Worm (Caenorhabditis elegans) whole organism, young adult: ENCODE measurements around the gene H12D21.10.

Experiments used
- B0019.2 ChIP-seq: fragments of 200-800 bp; sonication (Bioruptor generic); conservative IDR thresholded peaks from 2 replicates; pipeline ENCODE4 v1.3.6; 2022; ENCODE audit warnings: missing genetic modification reagents, missing genetic modification characterization, missing compliant biosample characterization
- C06A6.2 ChIP-seq: fragments of 200-800 bp; sonication (Bioruptor generic); conservative IDR thresholded peaks from 2 replicates; pipeline ENCODE4 v1.3.6; 2022; ENCODE audit warnings: missing genetic modification characterization, missing compliant biosample characterization
- C17E4.6 ChIP-seq: fragments of 200-800 bp; sonication (Bioruptor generic); IDR thresholded peaks from 2 replicates; pipeline ENCODE4 v1.3.6; 2022; ENCODE audit warnings: missing genetic modification reagents, missing genetic modification characterization, missing compliant biosample characterization
- F33H1.4 ChIP-seq: fragments of 200-800 bp; sonication (Bioruptor generic); IDR thresholded peaks from 2 replicates; pipeline ENCODE4 v1.3.6; 2022; ENCODE audit warnings: missing genetic modification reagents, missing genetic modification characterization, missing compliant biosample characterization
- F37B4.10 ChIP-seq: fragments of 200-800 bp; sonication (Bioruptor generic); IDR thresholded peaks from 2 replicates; pipeline ENCODE4 v1.3.6; 2022; ENCODE audit warnings: missing genetic modification characterization, missing compliant biosample characterization
- K12H6.12 ChIP-seq: fragments of 200-800 bp; sonication (Bioruptor generic); optimal IDR thresholded peaks from 2 replicates; lab custom pipeline; 2018; ENCODE audit warnings: mild to moderate bottlenecking, missing genetic modification characterization, missing compliant biosample characterization
- T07F8.4 ChIP-seq: sonication (generic microtip); optimal IDR thresholded peaks from 2 replicates; lab custom pipeline; 2016; ENCODE audit warnings: mild to moderate bottlenecking, missing genetic modification characterization, moderate library complexity, missing compliant biosample characterization
- Y53G8AR.9 ChIP-seq: fragments of 200-800 bp; sonication (Bioruptor generic); conservative IDR thresholded peaks from 2 replicates; pipeline ENCODE4 v1.3.6; 2022; ENCODE audit warnings: missing genetic modification reagents, missing genetic modification characterization, missing compliant biosample characterization
- Y95B8A.8 ChIP-seq: fragments of 200-800 bp; sonication (Bioruptor generic); IDR thresholded peaks from 2 replicates; pipeline ENCODE4 v1.3.6; 2022; ENCODE audit warnings: missing genetic modification reagents, missing genetic modification characterization, missing compliant biosample characterization
- akir-1 ChIP-seq: fragments of 200-800 bp; sonication (Bioruptor generic); optimal IDR thresholded peaks from 2 replicates; lab custom pipeline; 2018; ENCODE audit warnings: mild to moderate bottlenecking, missing genetic modification characterization, moderate library complexity, missing compliant biosample characterization
- atf-7 ChIP-seq: sonication (generic microtip); optimal IDR thresholded peaks from 2 replicates; lab custom pipeline; 2017; ENCODE audit warnings: mild to moderate bottlenecking, missing genetic modification characterization, missing compliant biosample characterization
- attf-3 ChIP-seq: fragments of 200-800 bp; sonication (Bioruptor generic); conservative IDR thresholded peaks from 2 replicates; pipeline ENCODE4 v1.3.6; 2022; ENCODE audit warnings: missing genetic modification reagents, missing genetic modification characterization, missing compliant biosample characterization
- attf-5 ChIP-seq: fragments of 200-800 bp; sonication (Bioruptor generic); optimal IDR thresholded peaks from 2 replicates; lab custom pipeline; 2018; ENCODE audit warnings: mild to moderate bottlenecking, missing genetic modification characterization, missing compliant biosample characterization
- attf-6 ChIP-seq: fragments of 200-800 bp; sonication (Bioruptor generic); IDR thresholded peaks from 2 replicates; pipeline ENCODE4 v1.3.6; 2022; ENCODE audit warnings: missing genetic modification reagents, missing genetic modification characterization, missing compliant biosample characterization
- ccch-3 ChIP-seq: fragments of 200-800 bp; sonication (Bioruptor generic); optimal IDR thresholded peaks from 2 replicates; lab custom pipeline; 2018; ENCODE audit warnings: mild to moderate bottlenecking, missing genetic modification characterization, missing compliant biosample characterization
- ceh-27 ChIP-seq: fragments of 200-800 bp; sonication (Bioruptor generic); optimal IDR thresholded peaks from 2 replicates; lab custom pipeline; 2018; ENCODE audit warnings: mild to moderate bottlenecking, missing genetic modification characterization, moderate library complexity, missing compliant biosample characterization
- ceh-79 ChIP-seq: sonication (generic microtip); optimal IDR thresholded peaks from 2 replicates; lab custom pipeline; 2017; ENCODE audit warnings: mild to moderate bottlenecking, missing genetic modification characterization, missing compliant biosample characterization
- dpl-1 ChIP-seq: fragments of 150-350 bp; optimal IDR thresholded peaks from 2 replicates; lab custom pipeline; 2014; ENCODE audit warnings: missing biosample characterization, missing genetic modification reagents, missing genetic modification characterization
- egrh-3 ChIP-seq: fragments of 200-800 bp; sonication (Bioruptor generic); IDR thresholded peaks from 2 replicates; pipeline ENCODE4 v1.3.6; 2022; ENCODE audit warnings: missing genetic modification reagents, missing genetic modification characterization, missing compliant biosample characterization
- ekl-4 ChIP-seq: fragments of 200-800 bp; sonication (Bioruptor generic); IDR thresholded peaks from 2 replicates; pipeline ENCODE4 v1.3.6; 2022; ENCODE audit warnings: missing genetic modification reagents, missing genetic modification characterization, missing compliant biosample characterization
- gei-17 ChIP-seq: fragments of 200-800 bp; sonication (Bioruptor generic); optimal IDR thresholded peaks from 2 replicates; lab custom pipeline; 2018; ENCODE audit warnings: mild to moderate bottlenecking, missing genetic modification characterization, missing compliant biosample characterization
- hlh-12 ChIP-seq: sonication (generic microtip); optimal IDR thresholded peaks from 2 replicates; lab custom pipeline; 2016; ENCODE audit warnings: missing genetic modification characterization, missing compliant biosample characterization
- hmg-20 ChIP-seq: fragments of 200-800 bp; sonication (Bioruptor generic); IDR thresholded peaks from 2 replicates; pipeline ENCODE4 v1.3.6; 2022; ENCODE audit warnings: missing genetic modification reagents, missing genetic modification characterization, missing compliant biosample characterization
- hsf-1 ChIP-seq: fragments of 200-800 bp; sonication (Bioruptor generic); IDR thresholded peaks from 2 replicates; pipeline ENCODE4 v1.3.6; 2022; ENCODE audit warnings: missing genetic modification reagents, missing genetic modification characterization, missing compliant biosample characterization
- let-526 ChIP-seq: fragments of 200-800 bp; sonication (Bioruptor generic); IDR thresholded peaks from 2 replicates; pipeline ENCODE4 v1.3.6; 2022; ENCODE audit warnings: missing genetic modification reagents, missing genetic modification characterization, missing compliant biosample characterization
- let-607 ChIP-seq, 2 experiments: fragments of 200-800 bp in 1 of 2; sonication (Bioruptor generic) in 1 of 2; sonication (generic microtip) in 1 of 2; optimal IDR thresholded peaks; 2 replicates each; lab custom pipeline; 2016 to 2018; ENCODE audit warnings: mild to moderate bottlenecking in 2 of 2, missing compliant biosample characterization in 2 of 2, missing genetic modification characterization in 2 of 2, moderate library complexity in 2 of 2, missing genotype in 1 of 2
- lsl-1 ChIP-seq: fragments of 200-800 bp; sonication (Bioruptor generic); optimal IDR thresholded peaks from 2 replicates; lab custom pipeline; 2018; ENCODE audit warnings: mild to moderate bottlenecking, missing genetic modification characterization, moderate library complexity, missing compliant biosample characterization
- madf-10 ChIP-seq: sonication (generic microtip); optimal IDR thresholded peaks from 2 replicates; lab custom pipeline; 2016; ENCODE audit warnings: mild to moderate bottlenecking, missing genetic modification characterization, missing compliant biosample characterization
- madf-3 ChIP-seq: fragments of 200-800 bp; sonication (Bioruptor generic); IDR thresholded peaks from 2 replicates; pipeline ENCODE4 v1.3.6; 2022; ENCODE audit warnings: missing genetic modification reagents, missing genetic modification characterization, missing compliant biosample characterization
- madf-6 ChIP-seq: fragments of 200-800 bp; sonication (Bioruptor generic); IDR thresholded peaks from 2 replicates; pipeline ENCODE4 v1.3.6; 2022; ENCODE audit warnings: missing genetic modification reagents, missing genetic modification characterization, missing compliant biosample characterization
- mel-28 ChIP-seq: sonication (generic microtip); optimal IDR thresholded peaks from 2 replicates; lab custom pipeline; 2016; ENCODE audit warnings: borderline replicate concordance, mild to moderate bottlenecking, missing genetic modification characterization, missing compliant biosample characterization
- mes-4 ChIP-seq: sonication (generic microtip); optimal IDR thresholded peaks from 2 replicates; lab custom pipeline; 2016; ENCODE audit warnings: missing genotype, missing genetic modification characterization, missing compliant biosample characterization
- nfya-1 ChIP-seq: sonication (generic microtip); optimal IDR thresholded peaks from 2 replicates; lab custom pipeline; 2017; ENCODE audit warnings: antibody characterized with exemption, missing compliant biosample characterization, missing genetic modification characterization, borderline replicate concordance; ENCODE audit not compliant: insufficient read depth
- nhr-80 ChIP-seq: sonication (generic microtip); optimal IDR thresholded peaks from 2 replicates; lab custom pipeline; 2016; ENCODE audit warnings: missing genetic modification characterization, missing compliant biosample characterization
- pbrm-1 ChIP-seq: fragments of 200-800 bp; sonication (Bioruptor generic); IDR thresholded peaks from 2 replicates; pipeline ENCODE4 v1.3.6; 2022; ENCODE audit warnings: missing genetic modification reagents, missing genetic modification characterization, missing compliant biosample characterization
- rec-8 ChIP-seq, 2 experiments: sonication (generic microtip); optimal IDR thresholded peaks; 2 replicates each; lab custom pipeline; 2016; ENCODE audit warnings: mild to moderate bottlenecking in 2 of 2, missing genetic modification characterization in 2 of 2, missing genetic modification reagents in 2 of 2, missing genotype in 2 of 2, missing biosample characterization in 1 of 2, missing compliant biosample characterization in 1 of 2, moderate library complexity in 1 of 2
- snpc-1.1 ChIP-seq: sonication (generic microtip); optimal IDR thresholded peaks from 2 replicates; lab custom pipeline; 2017; ENCODE audit warnings: missing genetic modification characterization, mild to moderate bottlenecking, missing compliant biosample characterization, antibody characterized with exemption, moderate library complexity, missing genotype, missing genetic modification reagents; ENCODE audit not compliant: insufficient read depth
- somi-1 ChIP-seq: fragments of 200-800 bp; sonication (Bioruptor generic); optimal IDR thresholded peaks from 2 replicates; lab custom pipeline; 2018; ENCODE audit warnings: mild to moderate bottlenecking, missing genetic modification characterization, missing compliant biosample characterization
- zim-3 ChIP-seq: sonication (generic microtip); optimal IDR thresholded peaks from 2 replicates; lab custom pipeline; 2017; ENCODE audit warnings: mild to moderate bottlenecking, missing genetic modification characterization, moderate library complexity, missing compliant biosample characterization
- ztf-22 ChIP-seq: fragments of 200-800 bp; sonication (Bioruptor generic); optimal IDR thresholded peaks from 2 replicates; lab custom pipeline; 2018; ENCODE audit warnings: mild to moderate bottlenecking, missing genetic modification characterization, moderate library complexity, missing compliant biosample characterization
- ztf-26 ChIP-seq: sonication (generic microtip); optimal IDR thresholded peaks from 2 replicates; lab custom pipeline; 2017; ENCODE audit warnings: missing genetic modification characterization, missing compliant biosample characterization
- ztf-3 ChIP-seq: fragments of 200-800 bp; sonication (Bioruptor generic); optimal IDR thresholded peaks from 2 replicates; lab custom pipeline; 2018; ENCODE audit warnings: mild to moderate bottlenecking, missing genetic modification characterization, missing compliant biosample characterization

Gene H12D21.10

ce11 chrV:14851972-14852371, 47.6 kb upstream of the H12D21.10 start:
- TF ChIP-seq mes-4 (tag; lab: Kevin White, UChicago) (no peak), madf-10 (no peak)

- TF ChIP-seq snpc-1.1 (tag; lab: Kevin White, UChicago): no peak
- TF ChIP-seq attf-3 (GFP tag; lab: Robert Waterston, UW): no peak
- TF ChIP-seq B0019.2 (GFP tag; lab: Robert Waterston, UW): no peak
- no peak for TF ChIP-seq ceh-79 (tag; lab: Kevin White, UChicago)
- TF ChIP-seq, all 124 proteins: peak for 0
Measured at ce11 chrV:14852620-14853019, 47.0 kb upstream of the H12D21.10 start.

- TF ChIP-seq hlh-12 (tag; lab: Kevin White, UChicago) (no peak), hmg-20 (GFP tag; lab: Robert Waterston, UW) (no peak), nhr-80 (tag; lab: Kevin White, UChicago) (peak; percentile 24), C06A6.2 (no peak), let-607 (tag; optimal IDR thresholded peaks at IDR 0.05; lab: Kevin White, UChicago) (peak in 1 of 2 experiments; percentile 74), dpl-1 (no peak)
Measured at ce11 chrV:14853739-14854138, 45.9 kb upstream of the H12D21.10 start.

- no peak for TF ChIP-seq nfya-1 (tag; lab: Kevin White, UChicago)
- TF ChIP-seq T07F8.4 (tag; lab: Kevin White, UChicago): no peak
- no peak for TF ChIP-seq B0019.2 (GFP tag; lab: Robert Waterston, UW)
- no peak for TF ChIP-seq C17E4.6 (GFP tag; lab: Robert Waterston, UW)
- TF ChIP-seq ztf-26: no peak
- TF ChIP-seq F37B4.10 (GFP tag; lab: Robert Waterston, UW): no peak
- TF ChIP-seq hsf-1 (GFP tag; lab: Robert Waterston, UW): no peak
- TF ChIP-seq madf-10: no peak
- TF ChIP-seq mel-28 (tag; lab: Kevin White, UChicago): no peak
- no peak for TF ChIP-seq ccch-3 (GFP tag; lab: Kevin White, UChicago)
- no peak for TF ChIP-seq F33H1.4 (GFP tag; lab: Robert Waterston, UW)
- TF ChIP-seq lsl-1 (GFP tag; lab: Kevin White, UChicago): no peak
- no peak for TF ChIP-seq egrh-3 (GFP tag; lab: Robert Waterston, UW)
- TF ChIP-seq K12H6.12 (tag; lab: Kevin White, UChicago): no peak
Measured at ce11 chrV:14854261-14854660, 45.3 kb upstream of the H12D21.10 start.

- TF ChIP-seq madf-3: 0 out of 2 replicates have a peak, but pooled peaks have one; percentile 78
- no peak for TF ChIP-seq let-526 (GFP tag; lab: Robert Waterston, UW)
- TF ChIP-seq mel-28 (tag; lab: Kevin White, UChicago): no peak
- no peak for TF ChIP-seq attf-6 (GFP tag; lab: Robert Waterston, UW)
- TF ChIP-seq dpl-1: no peak
- 0 out of 2 replicates have a peak, but pooled peaks have one; percentile 33 for TF ChIP-seq Y95B8A.8 (GFP tag; lab: Robert Waterston, UW)
- TF ChIP-seq akir-1 (GFP tag; lab: Kevin White, UChicago): no peak
- no peak for TF ChIP-seq ztf-3 (GFP tag; lab: Kevin White, UChicago)
- TF ChIP-seq ztf-22 (GFP tag; lab: Kevin White, UChicago): no peak
- no peak for TF ChIP-seq atf-7 (tag; lab: Kevin White, UChicago)
- peak; percentile 1 for TF ChIP-seq zim-3 (tag; lab: Kevin White, UChicago)
- no peak; the same call in 1 of the 2 replicates for TF ChIP-seq pbrm-1 (GFP tag; lab: Robert Waterston, UW)
- TF ChIP-seq rec-8 (tag; optimal IDR thresholded peaks at IDR 0.05; lab: Kevin White, UChicago): peak in 1 of 2 experiments; percentile 67
- no peak for TF ChIP-seq gei-17
- TF ChIP-seq somi-1: no peak
- TF ChIP-seq madf-6: no peak; the same call in 1 of the 2 replicates
- no peak; the same call in 1 of the 2 replicates for TF ChIP-seq ekl-4 (GFP tag; lab: Robert Waterston, UW)
- peak; percentile 3 for TF ChIP-seq ceh-27 (GFP tag; lab: Kevin White, UChicago)
- TF ChIP-seq Y53G8AR.9 (GFP tag; lab: Robert Waterston, UW): no peak
- no peak for TF ChIP-seq attf-5 (GFP tag; lab: Kevin White, UChicago)
Measured at ce11 chrV:14855626-14856025, 44.0 kb upstream of the H12D21.10 start.
